Fruit fly (Drosophila melanogaster) whole organism, adult: ENCODE measurements around the gene brm.

Experiments
- CG11617 ChIP-seq: fragments of 200-800 bp; sonication (Bioruptor generic); optimal IDR thresholded peaks from 2 replicates; lab custom pipeline; 2017; ENCODE audit warnings: mild to moderate bottlenecking, missing biosample characterization, missing genetic modification reagents, missing genetic modification characterization
- CG12768 ChIP-seq: fragments of 200-800 bp; sonication (Bioruptor generic); optimal IDR thresholded peaks from 2 replicates; lab custom pipeline; 2017; ENCODE audit warnings: missing biosample characterization, missing genetic modification characterization, mild to moderate bottlenecking, moderate library complexity, missing genetic modification reagents
- CG14711 ChIP-seq: fragments of 200-800 bp; sonication (Bioruptor generic); optimal IDR thresholded peaks from 2 replicates; lab custom pipeline; 2018; ENCODE audit warnings: missing biosample characterization, mild to moderate bottlenecking, missing genetic modification characterization, moderate library complexity
- CG1620 ChIP-seq: fragments of 200-800 bp; sonication (Bioruptor generic); optimal IDR thresholded peaks from 2 replicates; lab custom pipeline; 2016; ENCODE audit warnings: missing biosample characterization, missing genetic modification characterization
- CG33017 ChIP-seq: fragments of 200-800 bp; sonication (Bioruptor generic); optimal IDR thresholded peaks from 2 replicates; lab custom pipeline; 2018; ENCODE audit warnings: missing biosample characterization, mild to moderate bottlenecking, missing genetic modification characterization, moderate library complexity
- CG5204 ChIP-seq: fragments of 200-800 bp; sonication (Bioruptor generic); optimal IDR thresholded peaks from 2 replicates; lab custom pipeline; 2016; ENCODE audit warnings: missing biosample characterization, missing genetic modification characterization
- CG7045 ChIP-seq: fragments of 200-800 bp; sonication (Bioruptor generic); optimal IDR thresholded peaks from 2 replicates; lab custom pipeline; 2017; ENCODE audit warnings: missing biosample characterization, mild to moderate bottlenecking, missing genetic modification characterization
- CG7101 ChIP-seq: fragments of 200-800 bp; sonication (Bioruptor generic); optimal IDR thresholded peaks from 2 replicates; lab custom pipeline; 2018; ENCODE audit warnings: missing biosample characterization, mild to moderate bottlenecking, missing genetic modification characterization, moderate library complexity
- Clk ChIP-seq: fragments of 200-800 bp; sonication (Bioruptor generic); optimal IDR thresholded peaks from 2 replicates; lab custom pipeline; 2017; ENCODE audit warnings: missing biosample characterization, missing genetic modification characterization
- Crg-1 ChIP-seq: fragments of 200-800 bp; sonication (Bioruptor generic); optimal IDR thresholded peaks from 2 replicates; lab custom pipeline; 2016; ENCODE audit warnings: missing biosample characterization, missing genetic modification characterization
- Hr96 ChIP-seq: fragments of 200-800 bp; sonication (Bioruptor generic); optimal IDR thresholded peaks from 2 replicates; lab custom pipeline; 2016; ENCODE audit warnings: missing biosample characterization, missing genetic modification characterization
- Mnt ChIP-seq: fragments of 200-800 bp; sonication (Bioruptor generic); optimal IDR thresholded peaks from 2 replicates; lab custom pipeline; 2016; ENCODE audit warnings: missing biosample characterization, mild to moderate bottlenecking, missing genetic modification characterization
- bab1 ChIP-seq: fragments of 200-800 bp; sonication (Bioruptor generic); optimal IDR thresholded peaks from 3 replicates; lab custom pipeline; 2019; ENCODE audit warnings: missing biosample characterization, mild to moderate bottlenecking, missing genetic modification characterization, moderate library complexity
- cic ChIP-seq: fragments of 200-800 bp; sonication (Bioruptor generic); optimal IDR thresholded peaks from 2 replicates; lab custom pipeline; 2017; ENCODE audit warnings: missing biosample characterization, mild to moderate bottlenecking, missing genetic modification characterization, moderate library complexity
- cnc ChIP-seq, 2 experiments: fragments of >200 bp; optimal IDR thresholded peaks; 2 replicates each; lab custom pipeline; 2017
- kay ChIP-seq: fragments of 200-800 bp; sonication (Bioruptor generic); peaks from one replicate; lab custom pipeline; 2016; ENCODE audit warnings: missing biosample characterization, missing genetic modification characterization, borderline replicate concordance
- ovo ChIP-seq: fragments of 200-800 bp; sonication (Bioruptor generic); optimal IDR thresholded peaks from 2 replicates; lab custom pipeline; 2016; ENCODE audit warnings: missing biosample characterization, missing genetic modification characterization
- pad ChIP-seq: fragments of 200-800 bp; sonication (Bioruptor generic); optimal IDR thresholded peaks from 3 replicates; lab custom pipeline; 2017; ENCODE audit warnings: missing biosample characterization, missing genetic modification characterization, mild to moderate bottlenecking, moderate library complexity, missing genetic modification reagents
- tj ChIP-seq: fragments of 200-800 bp; sonication (Bioruptor generic); optimal IDR thresholded peaks from 3 replicates; lab custom pipeline; 2017; ENCODE audit warnings: missing biosample characterization, mild to moderate bottlenecking, missing genetic modification characterization, moderate library complexity
- toe ChIP-seq: fragments of 200-800 bp; sonication (Bioruptor generic); optimal IDR thresholded peaks from 2 replicates; lab custom pipeline; 2016; ENCODE audit warnings: missing biosample characterization, missing genetic modification characterization

The brm gene

dm6 chr3L:16024276-16025019 is 41.8 kb upstream of the brm start:
- TF ChIP-seq CG12768 (GFP tag; lab: Kevin White, UChicago) = no peak
- no peak for TF ChIP-seq cnc (optimal IDR thresholded peaks at IDR 0.05; lab: Kevin White, UChicago)
- no peak for TF ChIP-seq Mnt
- no peak for TF ChIP-seq CG7101
- no peak for TF ChIP-seq toe (GFP tag; lab: Kevin White, UChicago)
- no peak for TF ChIP-seq CG11617 (GFP tag; lab: Kevin White, UChicago)
- no peak for TF ChIP-seq Crg-1 (GFP tag; lab: Kevin White, UChicago)

- TF ChIP-seq CG11617 (GFP tag; lab: Kevin White, UChicago) (no peak), pad (no peak), CG14711 (no peak), toe (GFP tag; lab: Kevin White, UChicago) (no peak), CG5204 (GFP tag; lab: Kevin White, UChicago) (no peak), cnc (optimal IDR thresholded peaks at IDR 0.05; lab: Kevin White, UChicago) (no peak), Crg-1 (GFP tag; lab: Kevin White, UChicago) (no peak), Mnt (no peak), tj (no peak), kay (GFP tag; lab: Kevin White, UChicago) (no peak)
Observed at dm6 chr3L:16023020-16023648, 40.5 kb upstream of the brm start, which contains the start of gene Notum. TSS of gene Notum (plus strand) at chr3L:16023480.

dm6 chr3L:16021064-16021683 is 38.5 kb upstream of the brm start:
- no peak for TF ChIP-seq Crg-1 (GFP tag; lab: Kevin White, UChicago)
- TF ChIP-seq CG7045 (GFP tag; lab: Kevin White, UChicago) = no peak
- TF ChIP-seq Mnt = no peak
- no peak for TF ChIP-seq CG14711
- TF ChIP-seq cnc (optimal IDR thresholded peaks at IDR 0.05; lab: Kevin White, UChicago) = no peak
- TF ChIP-seq Clk (GFP tag; lab: Kevin White, UChicago) = no peak
- TF ChIP-seq CG33017 (tag; lab: Kevin White, UChicago) = no peak
- no peak for TF ChIP-seq toe (GFP tag; lab: Kevin White, UChicago)

- TF ChIP-seq Mnt (no peak), CG7101 (no peak), toe (GFP tag; lab: Kevin White, UChicago) (no peak), tj (no peak), CG12768 (GFP tag; lab: Kevin White, UChicago) (no peak), bab1 (GFP tag; lab: Kevin White, UChicago) (no peak), CG11617 (GFP tag; lab: Kevin White, UChicago) (no peak), ovo (no peak), CG33017 (tag; lab: Kevin White, UChicago) (no peak), kay (GFP tag; lab: Kevin White, UChicago) (no peak)
Observed at dm6 chr3L:16019144-16020006, 36.7 kb upstream of the brm start.

- TF ChIP-seq pad (no peak), Mnt (no peak), toe (GFP tag; lab: Kevin White, UChicago) (no peak), CG33017 (tag; lab: Kevin White, UChicago) (no peak), cic (GFP tag; lab: Kevin White, UChicago) (no peak), CG12768 (GFP tag; lab: Kevin White, UChicago) (no peak)
Observed at dm6 chr3L:16018721-16019120, 36.1 kb upstream of the brm start.

dm6 chr3L:16018251-16018583 is 35.5 kb upstream of the brm start:
- no peak for TF ChIP-seq CG5204 (GFP tag; lab: Kevin White, UChicago)
- TF ChIP-seq Hr96 = no peak
- TF ChIP-seq CG12768 (GFP tag; lab: Kevin White, UChicago) = no peak
- TF ChIP-seq bab1 (GFP tag; lab: Kevin White, UChicago) = no peak
- TF ChIP-seq toe (GFP tag; lab: Kevin White, UChicago) = no peak
- no peak for TF ChIP-seq Crg-1 (GFP tag; lab: Kevin White, UChicago)
- TF ChIP-seq CG1620 = no peak
- TF ChIP-seq cnc (optimal IDR thresholded peaks at IDR 0.05; lab: Kevin White, UChicago) = no peak
- no peak for TF ChIP-seq pad
- no peak for TF ChIP-seq tj
- TF ChIP-seq CG7101 = no peak
- no peak for TF ChIP-seq kay (GFP tag; lab: Kevin White, UChicago)
- no peak for TF ChIP-seq CG7045 (GFP tag; lab: Kevin White, UChicago)
- no peak for TF ChIP-seq CG33017 (tag; lab: Kevin White, UChicago)
